Worm (Caenorhabditis elegans) whole organism, early embryonic: ENCODE results near the gene ifta-2.
"Not testable (repeated sequence)": the region's sequence is repeated elsewhere in the genome, so short reads cannot be mapped to it uniquely, and the experiment has no call there.

Experiments
- B0310.2 ChIP-seq: sonication (generic microtip); optimal IDR thresholded peaks from 2 replicates; lab custom pipeline; 2016; ENCODE audit warnings: mild to moderate bottlenecking, missing genetic modification characterization, missing compliant biosample characterization
- F13C5.2 ChIP-seq: sonication (generic microtip); optimal IDR thresholded peaks from 2 replicates; lab custom pipeline; 2017; ENCODE audit warnings: mild to moderate bottlenecking, missing genetic modification characterization, inconsistent platforms, missing compliant biosample characterization
- aly-1 ChIP-seq: sonication (generic microtip); optimal IDR thresholded peaks from 2 replicates; lab custom pipeline; 2016; ENCODE audit warnings: missing genetic modification characterization, missing compliant biosample characterization
- ama-1 ChIP-seq: fragments of 150-350 bp; optimal IDR thresholded peaks from 2 replicates; lab custom pipeline; 2014
- ceh-13 ChIP-seq: fragments of 200-800 bp; sonication (Bioruptor generic); optimal IDR thresholded peaks from 2 replicates; lab custom pipeline; 2018; ENCODE audit warnings: mild to moderate bottlenecking, missing genetic modification characterization, missing compliant biosample characterization
- ceh-36 ChIP-seq: sonication (generic microtip); optimal IDR thresholded peaks from 2 replicates; lab custom pipeline; 2016; ENCODE audit warnings: missing genetic modification characterization, inconsistent platforms, missing compliant biosample characterization
- ets-7 ChIP-seq: sonication (generic microtip); optimal IDR thresholded peaks from 2 replicates; lab custom pipeline; 2016; ENCODE audit warnings: missing genotype, missing genetic modification characterization, missing compliant biosample characterization
- flt-1 ChIP-seq: fragments of 200-800 bp; sonication (Bioruptor generic); IDR thresholded peaks from 2 replicates; pipeline ENCODE4 v1.3.6; 2022; ENCODE audit warnings: missing genetic modification characterization, missing compliant biosample characterization
- hmbx-1 ChIP-seq: sonication (generic microtip); optimal IDR thresholded peaks from 2 replicates; lab custom pipeline; 2016; ENCODE audit warnings: mild to moderate bottlenecking, missing genetic modification characterization, missing compliant biosample characterization
- hmg-4 ChIP-seq: fragments of 200-800 bp; sonication (Bioruptor generic); optimal IDR thresholded peaks from 2 replicates; lab custom pipeline; 2018; ENCODE audit warnings: mild to moderate bottlenecking, missing genetic modification characterization, missing compliant biosample characterization
- hnd-1 ChIP-seq: sonication (generic microtip); optimal IDR thresholded peaks from 2 replicates; lab custom pipeline; 2016; ENCODE audit warnings: missing genetic modification characterization, missing compliant biosample characterization
- pes-1 ChIP-seq: fragments of 200-800 bp; sonication (Bioruptor generic); IDR thresholded peaks from 2 replicates; pipeline ENCODE4 v1.3.6; 2022; ENCODE audit warnings: missing genetic modification reagents, missing genetic modification characterization, missing compliant biosample characterization
- scrt-1 ChIP-seq: fragments of 200-800 bp; sonication (Bioruptor generic); IDR thresholded peaks from 2 replicates; pipeline ENCODE4 v1.3.6; 2022; ENCODE audit warnings: missing genetic modification characterization, missing compliant biosample characterization
- sea-1 ChIP-seq: fragments of 200-800 bp; sonication (Bioruptor generic); conservative IDR thresholded peaks from 2 replicates; pipeline ENCODE4 v1.3.6; 2022; ENCODE audit warnings: missing genetic modification characterization, missing compliant biosample characterization
- tbx-11 ChIP-seq: fragments of 200-800 bp; sonication (Bioruptor generic); IDR thresholded peaks from 2 replicates; pipeline ENCODE4 v1.3.6; 2022; ENCODE audit warnings: missing genetic modification characterization, missing compliant biosample characterization
- tbx-37 ChIP-seq: fragments of 200-800 bp; sonication (Bioruptor generic); conservative IDR thresholded peaks from 2 replicates; pipeline ENCODE4 v1.3.6; 2022; ENCODE audit warnings: missing genetic modification reagents, missing genetic modification characterization, missing compliant biosample characterization
- tra-4 ChIP-seq: sonication (generic microtip); optimal IDR thresholded peaks from 2 replicates; lab custom pipeline; 2017; ENCODE audit warnings: missing genetic modification characterization, missing compliant biosample characterization

The ifta-2 gene

DNA sequence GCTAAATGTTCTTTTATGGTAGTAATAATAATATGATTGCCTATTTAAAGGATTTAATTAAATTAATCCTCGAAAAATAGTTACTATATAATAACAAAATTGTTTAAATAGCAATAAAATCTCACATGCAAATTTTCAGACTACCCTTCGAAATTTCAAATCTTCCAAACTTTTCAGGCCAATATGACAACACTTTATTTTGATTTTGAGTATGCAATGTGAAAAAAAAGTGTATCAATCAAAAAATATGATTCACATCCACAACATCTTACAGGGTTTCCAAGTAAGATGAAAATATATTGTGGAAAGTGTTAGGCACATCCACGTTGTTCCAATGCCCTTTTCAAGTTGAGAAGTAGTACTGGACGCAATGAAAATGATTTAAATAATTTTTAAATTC is 10.0 kb upstream of the ifta-2 start, which contains the start of gene snf-9:
Gene snf-9, plus strand, starts transcription at position 301 of the 400 bp plus-strand sequence.
- TF ChIP-seq aly-1 = no peak
- TF ChIP-seq pes-1 (GFP tag; lab: Robert Waterston, UW) = no peak
- no peak for TF ChIP-seq hmbx-1 (tag; lab: Kevin White, UChicago)
- TF ChIP-seq tra-4 (tag; lab: Kevin White, UChicago) = no peak
- no peak for TF ChIP-seq ama-1
- TF ChIP-seq B0310.2 (tag; lab: Kevin White, UChicago) = no peak
- no peak for TF ChIP-seq flt-1 (GFP tag; lab: Robert Waterston, UW)
- TF ChIP-seq ceh-13 (GFP tag; lab: Kevin White, UChicago) = no peak
- no peak for TF ChIP-seq hmg-4
- TF ChIP-seq tbx-37 = no peak
- TF ChIP-seq tbx-11 (GFP tag; lab: Robert Waterston, UW) = no peak
- TF ChIP-seq scrt-1 (GFP tag; lab: Robert Waterston, UW) = no peak

DNA sequence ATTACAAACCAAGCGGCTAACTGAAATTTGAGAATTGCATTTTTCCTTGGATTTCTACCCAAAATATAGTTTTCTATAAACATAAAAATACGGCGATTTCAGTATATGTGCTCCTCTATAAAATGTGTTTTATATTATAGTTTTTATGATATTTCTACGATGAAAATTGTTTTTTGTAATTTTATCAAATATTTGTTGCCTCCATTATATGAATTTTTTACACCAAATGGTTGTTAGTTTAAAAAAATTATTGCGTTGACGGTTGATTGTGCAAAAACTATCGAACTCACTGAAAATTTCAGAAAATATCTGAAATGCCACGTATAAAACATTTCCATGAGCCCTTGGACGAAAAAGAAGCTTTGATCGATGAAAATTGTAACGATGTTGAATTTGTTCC is 6.4 kb upstream of the ifta-2 start, which contains the start of gene T28F3.9:
Gene T28F3.9, plus strand, starts transcription at position 301 of the 400 bp plus-strand sequence.
- TF ChIP-seq B0310.2 (tag; lab: Kevin White, UChicago) (no peak), pes-1 (GFP tag; lab: Robert Waterston, UW) (no peak), hmbx-1 (tag; lab: Kevin White, UChicago) (no peak), ceh-36 (tag; lab: Kevin White, UChicago) (no peak), tbx-37 (no peak)

DNA sequence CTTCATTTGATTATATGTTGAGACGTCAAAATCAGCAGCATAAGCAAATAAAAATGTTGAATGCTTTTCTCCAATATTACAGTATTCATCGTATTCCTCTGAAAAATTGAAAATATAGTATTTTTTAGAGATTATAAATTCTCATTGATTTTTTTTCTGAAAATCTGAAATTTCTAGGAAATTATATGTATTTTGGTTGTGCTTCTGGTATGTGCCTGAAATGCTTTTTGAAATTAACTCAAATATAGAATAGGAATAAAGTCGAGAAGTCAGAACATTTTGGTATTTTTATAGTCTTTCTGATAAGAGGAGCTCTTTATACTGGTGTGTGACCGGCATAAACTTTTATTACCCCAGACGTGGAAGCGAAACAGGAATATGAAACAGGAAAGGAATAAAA is 5.4 kb upstream of the ifta-2 start, which contains the start of gene T28F3.8:
Gene T28F3.8, minus strand, starts transcription at position 101 of the 400 bp plus-strand sequence.
- TF ChIP-seq F13C5.2 (tag; lab: Kevin White, UChicago); B0310.2 (tag; lab: Kevin White, UChicago); hmg-4: not testable (repeated sequence)

DNA sequence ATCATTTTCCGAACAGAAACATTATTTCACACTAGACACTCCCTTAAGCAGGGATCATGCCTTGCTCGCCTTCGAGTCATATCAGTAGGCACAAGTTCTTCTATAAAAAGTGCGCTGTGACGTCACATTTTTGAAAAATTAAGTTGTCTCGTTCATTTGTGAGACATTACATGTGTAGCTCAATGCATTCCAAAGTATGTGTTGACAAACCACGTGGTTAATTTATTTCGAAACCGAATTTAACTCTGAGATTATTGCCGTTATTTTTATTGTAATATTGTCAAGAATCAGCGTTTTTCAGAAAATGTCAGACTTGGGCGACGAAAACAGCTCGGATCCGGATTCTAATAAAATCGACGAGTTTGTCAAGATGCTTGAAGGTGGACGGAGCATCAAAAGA is 7.3 kb downstream of the ifta-2 start, which contains the start of gene T28F3.5:
Gene T28F3.5, plus strand, starts transcription at position 301 of the 400 bp plus-strand sequence.
- no peak for TF ChIP-seq hmbx-1 (tag; lab: Kevin White, UChicago)
- TF ChIP-seq tra-4 (tag; lab: Kevin White, UChicago) = no peak

DNA sequence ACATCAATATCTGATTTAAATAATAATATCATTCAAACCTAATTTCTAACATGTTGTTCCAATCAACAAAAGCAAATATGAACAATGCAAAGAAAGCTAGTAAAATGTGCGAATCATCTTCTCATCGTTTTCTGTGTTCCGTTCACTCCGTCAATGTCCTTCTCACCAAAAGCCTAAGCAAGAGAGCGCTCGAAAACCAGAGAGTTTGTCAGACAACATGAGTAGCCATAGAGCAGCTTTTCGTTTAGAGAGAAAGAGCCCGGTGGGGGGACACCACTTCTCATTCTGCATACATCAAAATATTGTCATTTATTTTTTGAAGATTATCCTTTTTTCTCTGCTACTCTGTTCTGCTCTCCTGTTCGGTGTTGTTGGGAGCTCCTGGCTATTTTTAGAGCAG is 8.2 kb downstream of the ifta-2 start:
- no peak for TF ChIP-seq ets-7 (tag; lab: Kevin White, UChicago)
- no peak for TF ChIP-seq hmg-4
- TF ChIP-seq flt-1 (GFP tag; lab: Robert Waterston, UW) = no peak
- no peak for TF ChIP-seq hnd-1 (tag; lab: Kevin White, UChicago)
- no peak for TF ChIP-seq pes-1 (GFP tag; lab: Robert Waterston, UW)
- TF ChIP-seq scrt-1 (GFP tag; lab: Robert Waterston, UW) = no peak
- TF ChIP-seq aly-1 = no peak
- TF ChIP-seq ama-1 = no peak
- no peak for TF ChIP-seq ceh-36 (tag; lab: Kevin White, UChicago)
- no peak for TF ChIP-seq F13C5.2 (tag; lab: Kevin White, UChicago)
- TF ChIP-seq tbx-37 = no peak
- no peak for TF ChIP-seq ceh-13 (GFP tag; lab: Kevin White, UChicago)
- no peak for TF ChIP-seq sea-1 (GFP tag; lab: Robert Waterston, UW)
- no peak for TF ChIP-seq tra-4 (tag; lab: Kevin White, UChicago)
- TF ChIP-seq tbx-11 (GFP tag; lab: Robert Waterston, UW) = no peak

DNA sequence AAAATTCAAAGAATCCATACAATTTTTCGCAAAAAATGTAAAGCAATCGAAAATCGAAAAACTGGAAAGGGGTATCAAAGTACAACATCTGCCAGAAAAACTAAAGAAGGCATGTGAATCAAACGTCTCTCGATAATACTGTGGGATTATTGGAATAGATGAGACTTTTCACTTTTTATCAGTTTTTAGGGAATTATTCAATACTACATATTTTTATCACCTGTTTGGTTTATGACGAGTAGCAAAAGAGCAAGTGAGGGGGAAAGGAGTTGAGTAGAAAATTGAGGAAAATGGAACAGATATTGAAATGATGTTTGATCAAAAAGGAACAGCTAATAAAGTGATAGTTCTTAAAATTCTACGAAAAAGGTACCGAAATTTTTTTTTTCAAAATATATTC is 8.8 kb downstream of the ifta-2 start:
- no peak for TF ChIP-seq ama-1
- TF ChIP-seq tbx-37 = no peak
- TF ChIP-seq pes-1 (GFP tag; lab: Robert Waterston, UW) = no peak
- no peak for TF ChIP-seq hmbx-1 (tag; lab: Kevin White, UChicago)

DNA sequence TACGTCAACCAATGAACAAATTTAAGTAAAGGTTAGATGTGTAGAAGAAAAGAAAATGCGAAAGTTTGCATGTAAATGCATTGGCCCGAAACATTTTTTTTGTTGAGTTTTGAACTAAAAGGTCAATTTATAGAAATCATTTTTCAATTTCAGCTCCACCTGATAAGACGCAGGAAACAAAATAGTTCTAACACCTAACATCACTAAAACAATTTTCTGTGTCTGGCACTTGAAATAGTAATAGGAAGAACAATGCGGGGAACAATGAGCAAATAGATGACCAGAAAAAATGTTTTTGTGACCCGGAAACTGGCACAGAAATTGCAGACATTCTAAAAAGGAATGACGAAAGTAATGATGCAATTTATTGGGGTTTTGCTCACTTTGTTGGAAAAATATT is 9.5 kb downstream of the ifta-2 start:
- no peak for TF ChIP-seq ama-1

DNA sequence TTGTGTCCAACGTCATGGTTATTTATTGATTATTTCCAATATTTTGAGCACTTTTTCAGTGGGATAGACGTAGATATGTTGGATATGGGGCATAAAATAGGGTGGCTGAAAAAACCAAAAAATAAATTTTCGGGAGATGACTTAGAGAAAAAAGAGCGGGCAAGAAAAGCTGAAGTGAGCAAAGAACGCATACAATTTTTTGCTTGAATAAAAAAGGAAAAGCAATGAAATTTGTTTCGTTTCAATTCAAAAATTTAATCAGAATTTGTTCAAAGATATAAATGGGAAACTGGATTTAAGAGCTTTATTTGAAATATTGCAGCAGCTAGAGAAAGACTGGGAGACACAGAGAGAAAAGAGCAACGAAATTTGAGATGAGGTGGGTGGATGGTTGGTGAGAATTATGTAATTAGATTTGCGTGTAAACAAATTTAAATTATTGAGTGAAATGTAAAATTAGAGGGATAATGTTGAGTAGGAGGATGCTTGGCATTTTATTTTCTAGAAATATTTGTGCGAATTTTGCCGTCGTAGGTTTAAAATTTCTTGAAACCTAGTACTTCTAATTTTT is 10.1 kb downstream of the ifta-2 start, which contains the start of the genes T28F3.11 and slc-17.4:
Gene T28F3.11, minus strand, starts transcription at position 51 of the 571 bp plus-strand sequence.
Gene slc-17.4, minus strand, starts transcription at position 105 of the 571 bp plus-strand sequence.
- no peak for TF ChIP-seq B0310.2 (tag; lab: Kevin White, UChicago)
- TF ChIP-seq ets-7 (tag; lab: Kevin White, UChicago) = no peak
- no peak for TF ChIP-seq F13C5.2 (tag; lab: Kevin White, UChicago)
- TF ChIP-seq hmg-4 = no peak
- TF ChIP-seq tbx-37 = no peak

DNA sequence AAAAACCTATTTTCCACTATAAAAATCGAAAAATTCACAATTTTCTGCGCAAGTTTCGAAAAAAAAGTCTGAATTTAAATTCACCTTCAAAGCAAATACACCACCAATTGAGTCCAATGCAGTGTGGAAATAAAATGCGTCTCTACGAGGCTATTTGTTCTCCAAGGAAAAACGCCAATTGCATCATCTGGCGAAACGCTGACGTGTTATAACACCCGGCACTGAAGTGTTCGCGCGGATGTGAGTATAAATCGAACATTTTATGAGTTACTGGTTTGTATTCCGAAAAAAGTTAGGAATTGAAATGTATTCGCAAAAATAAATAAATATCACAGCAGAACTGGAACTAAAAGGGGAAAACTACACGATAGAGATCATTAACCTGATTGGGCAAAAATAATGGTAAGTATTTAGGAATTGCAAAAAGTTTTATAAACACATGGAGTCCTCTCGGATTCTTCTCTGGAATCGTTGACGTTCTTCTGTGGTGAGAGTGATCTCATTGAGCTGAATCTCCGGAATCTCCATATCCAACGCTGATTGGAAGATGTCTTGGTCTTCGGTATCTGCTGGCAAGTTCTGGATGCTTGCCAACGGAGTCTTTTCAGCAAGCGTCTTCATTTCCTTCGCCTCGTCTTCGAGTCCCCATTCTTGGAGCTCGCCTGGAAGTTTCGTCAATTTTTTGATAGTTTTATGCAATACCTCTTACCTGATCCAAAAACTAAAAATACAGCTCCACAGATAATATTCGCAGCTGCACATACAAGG is 13.7 kb downstream of the ifta-2 start, which contains the start of gene zipt-7.1:
Gene zipt-7.1, minus strand, starts transcription at position 232 of the 768 bp plus-strand sequence.
- no peak for TF ChIP-seq ceh-36 (tag; lab: Kevin White, UChicago)
- no peak for TF ChIP-seq ceh-13 (GFP tag; lab: Kevin White, UChicago)
- no peak for TF ChIP-seq pes-1 (GFP tag; lab: Robert Waterston, UW)
- no peak for TF ChIP-seq F13C5.2 (tag; lab: Kevin White, UChicago)
- TF ChIP-seq hmbx-1 (tag; lab: Kevin White, UChicago) = no peak
- TF ChIP-seq sea-1 (GFP tag; lab: Robert Waterston, UW) = no peak
- TF ChIP-seq tbx-11 (GFP tag; lab: Robert Waterston, UW) = no peak
- TF ChIP-seq hmg-4 = no peak
- no peak for TF ChIP-seq aly-1
- TF ChIP-seq ets-7 (tag; lab: Kevin White, UChicago) = no peak
- no peak for TF ChIP-seq scrt-1 (GFP tag; lab: Robert Waterston, UW)
- no peak for TF ChIP-seq tbx-37
- no peak for TF ChIP-seq flt-1 (GFP tag; lab: Robert Waterston, UW)
- TF ChIP-seq B0310.2 (tag; lab: Kevin White, UChicago) = no peak
- TF ChIP-seq ama-1 = no peak
- no peak for TF ChIP-seq tra-4 (tag; lab: Kevin White, UChicago)
- no peak for TF ChIP-seq hnd-1 (tag; lab: Kevin White, UChicago)
